Worm (Caenorhabditis elegans) whole organism, L4 larva: ENCODE measurements around the gene ptp-5.2.
A peak's percentile ranks its signal among the peaks of the same experiment; 100 is the strongest.

ENCODE experiments used
- ceh-28 ChIP-seq: fragments of 150-350 bp; optimal IDR thresholded peaks from 2 replicates; lab custom pipeline; 2014; ENCODE audit warnings: missing biosample characterization, missing genetic modification reagents, missing genetic modification characterization
- ceh-82 ChIP-seq: sonication (generic microtip); optimal IDR thresholded peaks from 2 replicates; lab custom pipeline; 2017; ENCODE audit warnings: missing biosample characterization, missing genetic modification characterization
- daf-19 ChIP-seq: fragments of 200-800 bp; sonication (Bioruptor generic); conservative IDR thresholded peaks from 2 replicates; pipeline ENCODE4 v1.3.6; 2022; ENCODE audit warnings: missing genetic modification characterization, missing compliant biosample characterization
- dve-1 ChIP-seq: sonication (generic microtip); optimal IDR thresholded peaks from 2 replicates; lab custom pipeline; 2017; ENCODE audit warnings: antibody characterized with exemption, mild to moderate bottlenecking, missing genetic modification characterization, missing compliant biosample characterization; ENCODE audit not compliant: insufficient read depth
- hif-1 ChIP-seq, 2 experiments: sonication (generic microtip); optimal IDR thresholded peaks; 2 replicates each; lab custom pipeline; 2016 to 2017; ENCODE audit warnings: missing compliant biosample characterization in 2 of 2, missing genetic modification characterization in 2 of 2, missing genetic modification reagents in 2 of 2, missing genotype in 2 of 2, mild to moderate bottlenecking in 1 of 2
- lin-39 ChIP-seq: fragments of 150-350 bp; optimal IDR thresholded peaks from 2 replicates; lab custom pipeline; 2014; ENCODE audit warnings: missing biosample characterization, missing genetic modification reagents, missing genetic modification characterization
- nhr-25 ChIP-seq: sonication (generic microtip); optimal IDR thresholded peaks from 2 replicates; lab custom pipeline; 2017; ENCODE audit warnings: missing genetic modification characterization, mild to moderate bottlenecking, missing compliant biosample characterization, antibody characterized with exemption, moderate library complexity, borderline replicate concordance; ENCODE audit not compliant: insufficient read depth
- nhr-77 ChIP-seq: fragments of 150-350 bp; optimal IDR thresholded peaks from 2 replicates; lab custom pipeline; 2014; ENCODE audit warnings: missing biosample characterization, missing genetic modification characterization
- pqm-1 ChIP-seq: sonication (generic microtip); optimal IDR thresholded peaks from 2 replicates; lab custom pipeline; 2017; ENCODE audit warnings: missing biosample characterization, missing genetic modification characterization
- sdz-12 ChIP-seq: fragments of 200-800 bp; sonication (Bioruptor generic); optimal IDR thresholded peaks from 2 replicates; lab custom pipeline; 2018; ENCODE audit warnings: mild to moderate bottlenecking, missing genetic modification characterization, missing compliant biosample characterization
- skn-1 ChIP-seq: fragments of 150-350 bp; optimal IDR thresholded peaks from 2 replicates; lab custom pipeline; 2014; ENCODE audit warnings: missing biosample characterization, missing genetic modification characterization
- snpc-4 ChIP-seq: fragments of 150-350 bp; optimal IDR thresholded peaks from 2 replicates; lab custom pipeline; 2014; ENCODE audit warnings: missing biosample characterization, missing genetic modification characterization
- unc-62 ChIP-seq, 3 experiments: fragments of 150-350 bp in 1 of 3; sonication (generic microtip); optimal IDR thresholded peaks in 2 of 3; peaks in 1 of 3; 1 replicate in 1 of 3; 2 replicates in 2 of 3; lab custom pipeline; 2014 to 2017; ENCODE audit warnings: missing biosample characterization in 3 of 3, missing genetic modification characterization in 3 of 3, missing genetic modification reagents in 3 of 3, missing genotype in 1 of 3

DNA sequence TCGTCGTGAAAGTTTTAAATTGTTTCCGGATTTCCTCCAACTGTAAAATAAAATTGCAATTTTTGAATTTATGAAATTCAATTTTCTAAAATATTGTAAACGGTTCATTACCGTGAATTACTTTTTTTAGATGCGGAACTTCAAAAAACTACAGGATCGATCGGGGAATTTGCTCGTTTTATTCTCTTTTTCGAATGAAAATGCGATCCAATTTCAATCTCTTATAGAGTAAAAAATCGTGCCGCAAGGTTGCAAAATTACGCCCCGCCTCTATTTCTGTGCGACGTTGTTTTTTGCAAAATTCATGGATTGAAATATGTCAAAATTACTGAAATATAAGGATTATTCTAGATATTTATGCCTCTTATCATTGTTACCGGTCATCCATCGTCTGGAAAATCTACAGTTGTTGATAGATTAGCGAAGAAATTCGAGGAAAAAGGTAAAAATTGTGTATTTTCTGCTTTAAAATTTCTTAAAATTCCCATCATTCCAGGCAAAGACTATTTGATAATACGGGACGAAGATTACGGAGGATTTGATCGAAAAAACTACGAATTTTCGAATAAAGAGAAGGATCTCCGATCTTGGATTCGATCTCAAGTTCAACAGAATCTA, 8.6 kb upstream of the ptp-5.2 start, which contains the start of gene Y57G11C.43:
- TF ChIP-seq skn-1 (no peak), nhr-25 (tag; lab: Kevin White, UChicago) (no peak), pqm-1 (tag; lab: Kevin White, UChicago) (no peak), dve-1 (tag; lab: Kevin White, UChicago) (peak; percentile 14), lin-39 (tag; lab: Kevin White, UChicago) (no peak), nhr-77 (no peak), snpc-4 (tag; lab: Kevin White, UChicago) (no peak), sdz-12 (GFP tag; lab: Kevin White, UChicago) (no peak), ceh-82 (no peak), unc-62 (GFP tag; optimal IDR thresholded peaks at IDR 0.05 in 1 of 2; lab: Kevin White, UChicago) (no peak), unc-62 (tag; optimal IDR thresholded peaks at IDR 0.05; lab: Kevin White, UChicago) (no peak), ceh-28 (tag; lab: Kevin White, UChicago) (no peak), daf-19 (GFP tag; lab: Robert Waterston, UW) (no peak), hif-1 (tag; optimal IDR thresholded peaks at IDR 0.05; lab: Kevin White, UChicago) (no peak)
